Worm (Caenorhabditis elegans) whole organism, L2 larva: Measurements from ENCODE around the gene chil-18.
A peak's percentile ranks its signal among the peaks of the same experiment; 100 is the strongest.

Source experiments
- C34F6.9 ChIP-seq: fragments of 150-350 bp; optimal IDR thresholded peaks from 2 replicates; lab custom pipeline; 2014; ENCODE audit warnings: missing biosample characterization, missing genetic modification characterization
- ZK546.5 ChIP-seq: sonication (generic microtip); optimal IDR thresholded peaks from 2 replicates; lab custom pipeline; 2017; ENCODE audit warnings: missing biosample characterization, missing genetic modification characterization
- blmp-1 ChIP-seq: sonication (generic microtip); optimal IDR thresholded peaks from 2 replicates; lab custom pipeline; 2017; ENCODE audit warnings: missing genetic modification characterization, mild to moderate bottlenecking, missing compliant biosample characterization, antibody characterized with exemption, moderate library complexity; ENCODE audit not compliant: insufficient read depth
- crh-2 ChIP-seq: sonication (generic microtip); optimal IDR thresholded peaks from 2 replicates; lab custom pipeline; 2017; ENCODE audit warnings: missing biosample characterization, missing genetic modification characterization
- egl-27 ChIP-seq: sonication (generic microtip); optimal IDR thresholded peaks from 3 replicates; lab custom pipeline; 2017; ENCODE audit warnings: missing biosample characterization, missing genetic modification reagents, missing genetic modification characterization
- elt-1 ChIP-seq: fragments of 150-350 bp; optimal IDR thresholded peaks from 2 replicates; lab custom pipeline; 2014; ENCODE audit warnings: missing biosample characterization, missing genetic modification characterization
- elt-3 ChIP-seq: sonication (generic microtip); optimal IDR thresholded peaks from 2 replicates; lab custom pipeline; 2017; ENCODE audit warnings: missing biosample characterization, missing genetic modification characterization
- fos-1 ChIP-seq: fragments of 150-350 bp; optimal IDR thresholded peaks from 2 replicates; lab custom pipeline; 2014; ENCODE audit warnings: missing biosample characterization, missing genetic modification characterization
- lin-11 ChIP-seq: fragments of 150-350 bp; sonication (generic microtip); optimal IDR thresholded peaks from 2 replicates; lab custom pipeline; 2014; ENCODE audit warnings: missing biosample characterization, missing genetic modification characterization, inconsistent platforms, mixed read lengths
- lin-39 ChIP-seq: fragments of 150-350 bp; optimal IDR thresholded peaks from 2 replicates; lab custom pipeline; 2014; ENCODE audit warnings: missing biosample characterization, missing genetic modification reagents, missing genetic modification characterization
- lsy-2 ChIP-seq, 2 experiments: fragments of 150-350 bp in 1 of 2; sonication (generic microtip) in 1 of 2; optimal IDR thresholded peaks; 2 replicates each; lab custom pipeline; 2014 to 2017; ENCODE audit warnings: missing biosample characterization in 2 of 2, missing genetic modification characterization in 2 of 2
- mab-5 ChIP-seq: fragments of 150-350 bp; optimal IDR thresholded peaks from 2 replicates; lab custom pipeline; 2014; ENCODE audit warnings: missing biosample characterization, missing genetic modification characterization
- mbf-1 ChIP-seq: sonication (generic microtip); optimal IDR thresholded peaks from 2 replicates; lab custom pipeline; 2017; ENCODE audit warnings: missing biosample characterization, missing genetic modification characterization
- nhr-10 ChIP-seq: sonication (generic microtip); optimal IDR thresholded peaks from 2 replicates; lab custom pipeline; 2017; ENCODE audit warnings: missing biosample characterization, missing genetic modification characterization
- nhr-11 ChIP-seq: fragments of 150-350 bp; optimal IDR thresholded peaks from 2 replicates; lab custom pipeline; 2014; ENCODE audit warnings: missing biosample characterization, missing genetic modification characterization
- nhr-129 ChIP-seq: fragments of 150-350 bp; optimal IDR thresholded peaks from 2 replicates; lab custom pipeline; 2014; ENCODE audit warnings: missing biosample characterization, missing genetic modification characterization
- nhr-21 ChIP-seq: fragments of 150-350 bp; optimal IDR thresholded peaks from 2 replicates; lab custom pipeline; 2014; ENCODE audit warnings: missing biosample characterization, missing genetic modification characterization
- nhr-23 ChIP-seq: fragments of 150-350 bp; optimal IDR thresholded peaks from 2 replicates; lab custom pipeline; 2014; ENCODE audit warnings: missing biosample characterization, missing genetic modification reagents, missing genetic modification characterization
- nhr-237 ChIP-seq: fragments of 150-350 bp; optimal IDR thresholded peaks from 2 replicates; lab custom pipeline; 2014; ENCODE audit warnings: missing biosample characterization, missing genetic modification characterization
- nhr-6 ChIP-seq: fragments of 150-350 bp; optimal IDR thresholded peaks from 2 replicates; lab custom pipeline; 2014; ENCODE audit warnings: missing biosample characterization, missing genetic modification characterization
- nhr-77 ChIP-seq: fragments of 150-350 bp; optimal IDR thresholded peaks from 2 replicates; lab custom pipeline; 2014; ENCODE audit warnings: missing biosample characterization, missing genetic modification characterization
- peb-1 ChIP-seq: fragments of 150-350 bp; optimal IDR thresholded peaks from 2 replicates; lab custom pipeline; 2014; ENCODE audit warnings: missing biosample characterization, missing genetic modification characterization
- sem-4 ChIP-seq: fragments of 150-350 bp; optimal IDR thresholded peaks from 2 replicates; lab custom pipeline; 2014; ENCODE audit warnings: missing biosample characterization, missing genetic modification reagents, missing genetic modification characterization
- skn-1 ChIP-seq: sonication (generic microtip); optimal IDR thresholded peaks from 2 replicates; lab custom pipeline; 2017; ENCODE audit warnings: missing biosample characterization, missing genetic modification characterization
- sma-3 ChIP-seq: sonication (generic microtip); optimal IDR thresholded peaks from 2 replicates; lab custom pipeline; 2016; ENCODE audit warnings: missing genetic modification reagents, missing genetic modification characterization, missing compliant biosample characterization
- sma-9 ChIP-seq, 2 experiments: fragments of 150-350 bp in 1 of 2; sonication (generic microtip) in 1 of 2; optimal IDR thresholded peaks; 2 replicates each; lab custom pipeline; 2014 to 2016; ENCODE audit warnings: missing genetic modification characterization in 2 of 2, mild to moderate bottlenecking in 1 of 2, missing biosample characterization in 1 of 2, missing compliant biosample characterization in 1 of 2, missing genetic modification reagents in 1 of 2, moderate library complexity in 1 of 2
- unc-39 ChIP-seq: fragments of 150-350 bp; optimal IDR thresholded peaks from 2 replicates; lab custom pipeline; 2014; ENCODE audit warnings: missing biosample characterization, missing genetic modification characterization
- unc-62 ChIP-seq: fragments of 150-350 bp; optimal IDR thresholded peaks from 2 replicates; lab custom pipeline; 2014; ENCODE audit warnings: missing biosample characterization, missing genetic modification reagents, missing genetic modification characterization
- zag-1 ChIP-seq: fragments of 150-350 bp; optimal IDR thresholded peaks from 2 replicates; lab custom pipeline; 2014; ENCODE audit warnings: missing biosample characterization, missing genetic modification characterization
- ztf-1 ChIP-seq: fragments of 200-800 bp; sonication (Bioruptor generic); conservative IDR thresholded peaks from 2 replicates; pipeline ENCODE4 v1.3.6; 2022; ENCODE audit warnings: missing genetic modification characterization, missing compliant biosample characterization
- ztf-11 ChIP-seq: sonication (generic microtip); optimal IDR thresholded peaks from 2 replicates; lab custom pipeline; 2017; ENCODE audit warnings: missing biosample characterization, missing genetic modification characterization
- ztf-4 ChIP-seq: fragments of 150-350 bp; optimal IDR thresholded peaks from 2 replicates; lab custom pipeline; 2014; ENCODE audit warnings: missing biosample characterization, missing genetic modification characterization

The chil-18 gene

ce11 chrII:9466095-9466494 is 18.0 kb downstream of the chil-18 start, which contains the start of gene chil-22:
chil-22 (minus strand) TSS chrII:9466195.
- TF ChIP-seq nhr-77 (no peak), mbf-1 (no peak), lin-11 (no peak), ztf-1 (GFP tag; lab: Robert Waterston, UW) (no peak), nhr-21 (tag; lab: Kevin White, UChicago) (no peak), ztf-4 (tag; lab: Kevin White, UChicago) (no peak), elt-1 (no peak)

DNA sequence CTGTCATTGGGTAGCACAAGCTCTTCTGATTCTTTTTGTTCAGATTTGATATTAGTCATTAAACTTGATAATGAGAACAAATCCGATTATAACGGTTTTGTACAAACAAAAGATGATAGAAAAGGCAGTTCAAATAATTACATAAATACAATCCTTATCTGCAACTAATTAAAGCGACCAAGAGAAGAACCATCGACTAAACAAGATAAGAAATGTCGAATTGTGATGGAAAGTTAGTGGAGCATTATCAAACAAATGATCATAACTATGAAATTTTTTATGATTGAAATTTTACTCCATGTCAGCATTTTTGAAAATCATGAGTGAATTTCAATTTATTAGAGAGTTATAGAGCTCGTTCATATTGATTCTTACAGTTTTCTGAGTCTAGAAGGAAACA is 20.3 kb downstream of the chil-18 start, which contains the start of gene chil-23:
TSS of gene chil-23 (minus strand) at position 198 of the 400 bp plus-strand sequence.
- peak; percentile 48 for TF ChIP-seq skn-1
- TF ChIP-seq nhr-10 (tag; lab: Kevin White, UChicago), result no peak
- TF ChIP-seq fos-1, result peak; percentile 89
- peak; percentile 60 for TF ChIP-seq sma-9 (GFP tag; optimal IDR thresholded peaks at IDR 0.05; lab: Kevin White, UChicago)
- TF ChIP-seq sma-9 (tag; optimal IDR thresholded peaks at IDR 0.05; lab: Kevin White, UChicago), result no peak
- TF ChIP-seq sem-4 (tag; lab: Kevin White, UChicago), result no peak
- no peak for TF ChIP-seq blmp-1 (tag; lab: Kevin White, UChicago)
- no peak for TF ChIP-seq nhr-129
- no peak for TF ChIP-seq ztf-11 (tag; lab: Kevin White, UChicago)
- TF ChIP-seq crh-2 (tag; lab: Kevin White, UChicago), result peak; percentile 23
- no peak for TF ChIP-seq nhr-6 (tag; lab: Kevin White, UChicago)

DNA sequence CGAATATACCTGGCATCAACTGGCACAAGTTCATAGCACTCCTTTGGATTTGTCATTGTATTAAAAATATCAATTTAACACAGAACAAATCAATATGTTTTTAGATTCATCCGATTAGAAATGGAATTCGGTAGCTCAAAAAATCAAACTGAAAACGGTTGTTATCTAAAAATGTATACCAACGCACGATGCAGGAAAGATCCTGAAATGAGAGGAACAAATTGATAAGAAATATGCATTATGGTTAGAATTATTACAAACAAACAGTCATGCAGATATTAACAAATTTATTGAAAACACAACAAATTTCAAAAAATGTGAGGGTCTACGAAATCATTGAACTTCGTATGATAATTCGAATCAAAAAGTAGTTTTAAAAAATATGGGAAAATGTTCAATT is 22.0 kb downstream of the chil-18 start, which contains the start of gene T19H5.6:
TSS of gene T19H5.6 (minus strand) at position 195 of the 400 bp plus-strand sequence.
- no peak for TF ChIP-seq nhr-77
- TF ChIP-seq fos-1, result peak; percentile 59
- TF ChIP-seq ztf-4 (tag; lab: Kevin White, UChicago), result no peak

- TF ChIP-seq sem-4 (tag; lab: Kevin White, UChicago) (no peak), sma-9 (GFP tag; optimal IDR thresholded peaks at IDR 0.05; lab: Kevin White, UChicago) (no peak), sma-9 (tag; optimal IDR thresholded peaks at IDR 0.05; lab: Kevin White, UChicago) (no peak), ZK546.5 (tag; lab: Kevin White, UChicago) (no peak), skn-1 (no peak), elt-3 (tag; lab: Kevin White, UChicago) (no peak), nhr-10 (tag; lab: Kevin White, UChicago) (no peak), ztf-4 (tag; lab: Kevin White, UChicago) (no peak), unc-62 (GFP tag; lab: Kevin White, UChicago) (no peak), nhr-23 (tag; lab: Kevin White, UChicago) (no peak), sma-3 (no peak), egl-27 (tag; lab: Kevin White, UChicago) (no peak), mbf-1 (no peak), zag-1 (no peak), mab-5 (no peak), nhr-11 (tag; lab: Kevin White, UChicago) (no peak)
- TF ChIP-seq, all 48 proteins: peak for 0
Measured at ce11 chrII:9474367-9475105, 26.5 kb downstream of the chil-18 start, which contains the start of the genes chil-25 and chil-26. chil-25 (minus strand) TSS chrII:9474467. chil-26 (plus strand) TSS chrII:9475055.

- TF ChIP-seq sma-3 (no peak), C34F6.9 (no peak), zag-1 (no peak), lsy-2 (tag; optimal IDR thresholded peaks at IDR 0.05; lab: Kevin White, UChicago) (no peak), crh-2 (tag; lab: Kevin White, UChicago) (no peak), nhr-237 (no peak), nhr-21 (tag; lab: Kevin White, UChicago) (no peak), unc-39 (tag; lab: Kevin White, UChicago) (no peak), ZK546.5 (tag; lab: Kevin White, UChicago) (no peak), peb-1 (tag; lab: Kevin White, UChicago) (no peak), lin-11 (no peak), lin-39 (tag; lab: Kevin White, UChicago) (no peak), ztf-1 (GFP tag; lab: Robert Waterston, UW) (no peak), blmp-1 (tag; lab: Kevin White, UChicago) (no peak), nhr-77 (no peak), mab-5 (no peak)
Measured at ce11 chrII:9477567-9477966, 29.5 kb downstream of the chil-18 start, which contains the start of gene chil-27. chil-27 (plus strand) TSS chrII:9477867.
